Fruit fly (Drosophila melanogaster): ENCODE measurements around the gene CG14668.

- TF ChIP-seq usp (GFP tag; optimal IDR thresholded peaks at IDR 0.05): no peak
- TF ChIP-seq psq (optimal IDR thresholded peaks at IDR 0.05): no peak
These were observed 7.7 kb upstream of the CG14668 start for dm6 chr3R:5395210-5395609.
